Fruit fly (Drosophila melanogaster): ENCODE data around the gene Coprox.

Coprox gene

DNA sequence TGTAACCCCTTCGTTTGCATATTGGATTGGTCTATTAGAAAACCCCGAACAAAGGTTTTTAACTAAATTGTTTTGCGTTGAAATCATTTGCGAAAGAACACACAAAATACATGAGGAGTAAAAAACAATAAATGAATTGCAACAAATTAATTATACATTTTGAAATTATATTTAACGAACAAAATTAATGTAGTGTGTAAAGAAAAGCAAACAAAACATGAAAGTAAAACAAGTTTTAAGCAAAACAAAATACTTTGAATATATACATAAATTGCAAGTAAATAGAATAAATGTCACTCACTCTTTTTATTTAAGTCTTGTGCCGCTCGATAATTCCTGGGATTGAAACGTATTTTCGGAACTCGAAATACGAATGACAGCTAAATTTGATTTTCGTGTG is 32.4 kb upstream of the Coprox start, which contains the start of gene CG43232:
Gene CG43232 (plus strand): TSS at position 301 of the 400 bp plus-strand sequence.
- no peak for TF ChIP-seq Hr51 (GFP tag; optimal IDR thresholded peaks at IDR 0.05)
- TF ChIP-seq CG8765 (GFP tag; IDR thresholded peaks at IDR 0.05): no peak

DNA sequence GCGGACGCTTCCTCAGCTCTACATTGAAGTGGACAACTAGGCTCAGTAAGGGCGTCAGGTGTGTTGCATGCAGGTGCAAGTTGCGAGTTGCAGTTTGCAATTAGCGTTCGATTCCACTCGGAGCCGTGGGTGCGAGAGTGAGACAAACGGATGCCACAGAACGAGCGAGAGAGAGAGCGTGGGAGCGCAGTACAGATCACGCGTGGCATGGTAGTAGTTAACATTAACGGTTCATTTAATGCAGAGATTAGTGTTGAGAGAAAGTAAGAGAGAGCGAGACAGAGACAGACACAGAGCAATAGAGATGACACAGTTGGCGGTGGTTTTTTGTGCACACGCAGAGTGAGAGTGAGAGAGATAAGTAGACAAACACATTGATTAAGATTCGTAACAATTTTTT is 24.5 kb upstream of the Coprox start:
- peak; percentile 60 for TF ChIP-seq zen (tag; optimal IDR thresholded peaks at IDR 0.05)
- TF ChIP-seq BEAF-32 (GFP tag; optimal IDR thresholded peaks at IDR 0.05): peak; percentile 9
- no peak for TF ChIP-seq Hmr (GFP tag; optimal IDR thresholded peaks at IDR 0.05)
- TF ChIP-seq unc-4 (GFP tag; IDR thresholded peaks at IDR 0.05; ENCODE audit: partially characterized antibody): no peak
- TF ChIP-seq CG13123 (GFP tag; optimal IDR thresholded peaks at IDR 0.05): no peak
- 0 out of 3 replicates have a peak, but pooled peaks have one; percentile 46 for TF ChIP-seq z (GFP tag; IDR thresholded peaks at IDR 0.05)
- TF ChIP-seq cg (GFP tag; optimal IDR thresholded peaks at IDR 0.05): peak; percentile 39
- peak; percentile 33 for TF ChIP-seq CG8290 (GFP tag; optimal IDR thresholded peaks at IDR 0.05)
- peak in 1 of 2 experiments; percentile 35 for TF ChIP-seq CG8290 (tag; optimal IDR thresholded peaks at IDR 0.05)
- peak; percentile 50 for TF ChIP-seq Sry-β (GFP tag; optimal IDR thresholded peaks at IDR 0.05)
- peak; percentile 32; the same call in 1 of the 2 replicates for TF ChIP-seq MBD-R2 (GFP tag; IDR thresholded peaks at IDR 0.05)
- TF ChIP-seq Nf-YC (tag; optimal IDR thresholded peaks at IDR 0.05): no peak
- no peak for TF ChIP-seq schlank (tag; optimal IDR thresholded peaks at IDR 0.05)
- no peak for TF ChIP-seq Hmx (GFP tag; optimal IDR thresholded peaks at IDR 0.05)
- TF ChIP-seq vvl (GFP tag; IDR thresholded peaks at IDR 0.05): peak; percentile 18; the same call in 1 of the 2 replicates
- peak; percentile 88 for TF ChIP-seq CG10321 (GFP tag; IDR thresholded peaks at IDR 0.05)
- TF ChIP-seq CG15479 (GFP tag; optimal IDR thresholded peaks at IDR 0.05): peak; percentile 49
- TF ChIP-seq row (GFP tag; IDR thresholded peaks at IDR 0.05): 0 out of 3 replicates have a peak, but pooled peaks have one; percentile 6
- peak in 1 of 2 experiments; percentile 35 for TF ChIP-seq Trl (optimal IDR thresholded peaks at IDR 0.05)
- TF ChIP-seq Trl (GFP tag; optimal IDR thresholded peaks at IDR 0.05): no peak
- no peak for TF ChIP-seq bigmax (GFP tag; optimal IDR thresholded peaks at IDR 0.05)
- TF ChIP-seq CG8478 (optimal IDR thresholded peaks at IDR 0.05): peak; percentile 75
- TF ChIP-seq Opbp (GFP tag; IDR thresholded peaks at IDR 0.05; ENCODE audit: partially characterized antibody): peak; percentile 46; the same call in 1 of the 3 replicates
- TF ChIP-seq chm (GFP tag; IDR thresholded peaks at IDR 0.05): 0 out of 2 replicates have a peak, but pooled peaks have one; percentile 44
- TF ChIP-seq stwl (tag; optimal IDR thresholded peaks at IDR 0.05): peak; percentile 42
- peak; percentile 1 to 17 for TF ChIP-seq tll (GFP tag; optimal IDR thresholded peaks at IDR 0.05)
- TF ChIP-seq CG1832 (GFP tag; optimal IDR thresholded peaks at IDR 0.05): peak; percentile 76
- TF ChIP-seq CG2199 (GFP tag; IDR thresholded peaks at IDR 0.05): 0 out of 3 replicates have a peak, but pooled peaks have one; percentile 56
- peak; percentile 24 for TF ChIP-seq ac (GFP tag; optimal IDR thresholded peaks at IDR 0.05)
- no peak for TF ChIP-seq C15 (GFP tag; IDR thresholded peaks at IDR 0.05)
- TF ChIP-seq wek (GFP tag; optimal IDR thresholded peaks at IDR 0.05): no peak
- TF ChIP-seq bbx (GFP tag; IDR thresholded peaks at IDR 0.05; ENCODE audit: partially characterized antibody): 0 out of 2 replicates have a peak, but pooled peaks have one; percentile 40
- peak; percentile 51 for TF ChIP-seq Sry-δ (GFP tag; optimal IDR thresholded peaks at IDR 0.05)
- peak; percentile 16 for TF ChIP-seq CG8924 (tag; optimal IDR thresholded peaks at IDR 0.05)

DNA sequence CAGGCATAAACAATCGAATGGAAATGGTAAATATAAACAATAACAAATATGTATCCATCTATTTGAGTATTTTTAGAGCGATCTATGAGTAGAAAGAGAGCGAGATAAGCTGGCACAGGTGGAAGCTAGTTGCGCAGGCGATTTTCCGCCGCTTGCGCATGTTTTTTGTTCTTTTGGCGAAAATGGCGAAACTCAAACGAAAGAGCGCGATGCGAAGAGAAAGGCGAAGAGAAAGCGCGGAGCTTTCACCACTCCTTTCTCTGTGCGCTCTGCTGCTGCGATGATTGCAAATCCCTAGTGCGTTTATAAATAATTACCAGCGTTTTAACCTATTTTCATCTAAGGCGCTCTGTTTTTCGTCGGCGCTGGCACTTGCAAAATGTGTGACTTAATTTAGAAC is 22.5 kb upstream of the Coprox start:
- 0 out of 3 replicates have a peak, but pooled peaks have one; percentile 49 for TF ChIP-seq z (GFP tag; IDR thresholded peaks at IDR 0.05)
- no peak for TF ChIP-seq Bdp1 (GFP tag; optimal IDR thresholded peaks at IDR 0.05)
- no peak for TF ChIP-seq CG7839 (tag; optimal IDR thresholded peaks at IDR 0.05)
- peak; percentile 54 for TF ChIP-seq kah (GFP tag; optimal IDR thresholded peaks at IDR 0.05)
- TF ChIP-seq CG3163 (GFP tag; optimal IDR thresholded peaks at IDR 0.05): peak; percentile 79
- TF ChIP-seq CG8924 (tag; optimal IDR thresholded peaks at IDR 0.05): no peak
- peak in 1 of 2 experiments; percentile 47 for TF ChIP-seq Trl (optimal IDR thresholded peaks at IDR 0.05)
- no peak for TF ChIP-seq Trl (GFP tag; optimal IDR thresholded peaks at IDR 0.05)
- no peak for TF ChIP-seq exex (tag; optimal IDR thresholded peaks at IDR 0.05)
- no peak for TF ChIP-seq CG17802 (tag; optimal IDR thresholded peaks at IDR 0.05)
- no peak for TF ChIP-seq CG12659 (GFP tag; optimal IDR thresholded peaks at IDR 0.05)
- no peak for TF ChIP-seq CG32532 (GFP tag; IDR thresholded peaks at IDR 0.05)
- no peak for TF ChIP-seq trem (tag; optimal IDR thresholded peaks at IDR 0.05)
- no peak for TF ChIP-seq unpg (GFP tag; optimal IDR thresholded peaks at IDR 0.05)
- TF ChIP-seq Rx (GFP tag; IDR thresholded peaks at IDR 0.05): no peak
- TF ChIP-seq pan (optimal IDR thresholded peaks at IDR 0.05): no peak
- peak in 1 of 2 experiments; percentile 19 for TF ChIP-seq pan (GFP tag; optimal IDR thresholded peaks at IDR 0.05 in 1 of 2, IDR thresholded peaks at IDR 0.05 in 1 of 2)
